Worm (Caenorhabditis elegans) whole organism, L2 larva: ENCODE data around the gene F19H8.2.

Source experiments
- alr-1 ChIP-seq: fragments of 150-350 bp; optimal IDR thresholded peaks from 2 replicates; lab custom pipeline; 2014; ENCODE audit warnings: missing biosample characterization, missing genetic modification characterization
- aly-2 ChIP-seq: fragments of 150-350 bp; optimal IDR thresholded peaks from 2 replicates; lab custom pipeline; 2014; ENCODE audit warnings: missing biosample characterization, missing genetic modification characterization
- ama-1 ChIP-seq: fragments of 150-350 bp; optimal IDR thresholded peaks from 2 replicates; lab custom pipeline; 2018; ENCODE audit warnings: inconsistent platforms
- ceh-16 ChIP-seq: fragments of 150-350 bp; optimal IDR thresholded peaks from 2 replicates; lab custom pipeline; 2014; ENCODE audit warnings: missing biosample characterization, missing genetic modification characterization
- ceh-82 ChIP-seq: fragments of 150-350 bp; optimal IDR thresholded peaks from 2 replicates; lab custom pipeline; 2014; ENCODE audit warnings: missing biosample characterization, missing genetic modification characterization
- lin-11 ChIP-seq: fragments of 150-350 bp; sonication (generic microtip); optimal IDR thresholded peaks from 2 replicates; lab custom pipeline; 2014; ENCODE audit warnings: missing biosample characterization, missing genetic modification characterization, inconsistent platforms, mixed read lengths
- lin-39 ChIP-seq: fragments of 150-350 bp; optimal IDR thresholded peaks from 2 replicates; lab custom pipeline; 2014; ENCODE audit warnings: missing biosample characterization, missing genetic modification reagents, missing genetic modification characterization
- nhr-237 ChIP-seq: fragments of 150-350 bp; optimal IDR thresholded peaks from 2 replicates; lab custom pipeline; 2014; ENCODE audit warnings: missing biosample characterization, missing genetic modification characterization
- nhr-77 ChIP-seq: fragments of 150-350 bp; optimal IDR thresholded peaks from 2 replicates; lab custom pipeline; 2014; ENCODE audit warnings: missing biosample characterization, missing genetic modification characterization
- snpc-4 ChIP-seq: fragments of 150-350 bp; optimal IDR thresholded peaks from 2 replicates; lab custom pipeline; 2014; ENCODE audit warnings: missing biosample characterization, missing genetic modification characterization
- unc-55 ChIP-seq: fragments of 150-350 bp; sonication (generic microtip); optimal IDR thresholded peaks from 3 replicates; lab custom pipeline; 2014; ENCODE audit warnings: missing biosample characterization, missing genetic modification reagents, missing genetic modification characterization
- unc-62 ChIP-seq: fragments of 150-350 bp; optimal IDR thresholded peaks from 2 replicates; lab custom pipeline; 2014; ENCODE audit warnings: missing biosample characterization, missing genetic modification reagents, missing genetic modification characterization

- TF ChIP-seq ama-1 (no peak), aly-2 (tag; lab: Kevin White, UChicago) (no peak), nhr-77 (no peak), snpc-4 (tag; lab: Kevin White, UChicago) (no peak), ceh-82 (tag; lab: Kevin White, UChicago) (no peak), ceh-16 (no peak), nhr-237 (tag; lab: Kevin White, UChicago) (no peak), lin-11 (tag; lab: Kevin White, UChicago) (no peak), alr-1 (no peak), unc-62 (no peak), unc-55 (GFP tag; lab: Kevin White, UChicago) (no peak), lin-39 (tag; lab: Kevin White, UChicago) (no peak)
These were observed 503 bp upstream of the F19H8.2 start, which contains the start of gene arl-3 for ce11 chrII:14606172-14606571.
